Fruit fly (Drosophila melanogaster) whole organism, embryonic: Measurements from ENCODE around the gene Pss.
A peak's percentile ranks its signal among the peaks of the same experiment; 100 is the strongest.

Experiments used
- CG10267 ChIP-seq: fragments of 200-800 bp; sonication (Bioruptor generic); optimal IDR thresholded peaks from 2 replicates; lab custom pipeline; 2018; ENCODE audit warnings: missing biosample characterization, mild to moderate bottlenecking, missing genetic modification characterization, moderate library complexity
- CG10654 ChIP-seq: fragments of 200-800 bp; sonication (Bioruptor generic); optimal IDR thresholded peaks from 2 replicates; lab custom pipeline; 2016; ENCODE audit warnings: missing biosample characterization, missing genetic modification characterization
- CG11696 ChIP-seq: fragments of 200-800 bp; sonication (Bioruptor generic); IDR thresholded peaks from 2 replicates; pipeline ENCODE4 v1.3.6; 2022; ENCODE audit warnings: missing biosample characterization, missing genetic modification characterization
- CG12219 ChIP-seq: fragments of 200-800 bp; sonication (Bioruptor generic); optimal IDR thresholded peaks from 3 replicates; lab custom pipeline; 2018; ENCODE audit warnings: missing biosample characterization, mild to moderate bottlenecking, missing genetic modification characterization
- CG12659 ChIP-seq: fragments of 200-800 bp; sonication (Bioruptor generic); optimal IDR thresholded peaks from 3 replicates; lab custom pipeline; 2017; ENCODE audit warnings: mild to moderate bottlenecking, missing biosample characterization, missing genetic modification reagents, missing genetic modification characterization
- CG13424 ChIP-seq: fragments of 200-800 bp; sonication (Bioruptor generic); optimal IDR thresholded peaks from 2 replicates; lab custom pipeline; 2019; ENCODE audit warnings: missing biosample characterization, mild to moderate bottlenecking, missing genetic modification characterization, moderate library complexity
- CG13624 ChIP-seq: fragments of 200-800 bp; sonication (Bioruptor generic); optimal IDR thresholded peaks from 2 replicates; lab custom pipeline; 2016; ENCODE audit warnings: missing biosample characterization, missing genetic modification characterization
- CG13894 ChIP-seq: fragments of 200-800 bp; sonication (Bioruptor generic); optimal IDR thresholded peaks from 3 replicates; lab custom pipeline; 2018; ENCODE audit warnings: missing biosample characterization, mild to moderate bottlenecking, missing genetic modification characterization, moderate library complexity
- CG14710 ChIP-seq: fragments of 200-800 bp; sonication (Bioruptor generic); optimal IDR thresholded peaks from 3 replicates; lab custom pipeline; 2019; ENCODE audit warnings: missing biosample characterization, mild to moderate bottlenecking, missing genetic modification characterization, moderate library complexity
- CG15601 ChIP-seq: fragments of 200-800 bp; sonication (Bioruptor generic); optimal IDR thresholded peaks from 3 replicates; lab custom pipeline; 2019; ENCODE audit warnings: missing biosample characterization, mild to moderate bottlenecking, missing genetic modification characterization, moderate library complexity
- CG16815 ChIP-seq: fragments of 200-800 bp; sonication (Bioruptor generic); optimal IDR thresholded peaks from 3 replicates; lab custom pipeline; 2017; ENCODE audit warnings: missing biosample characterization, mild to moderate bottlenecking, missing genetic modification characterization
- CG17328 ChIP-seq: fragments of 200-800 bp; sonication (Bioruptor generic); IDR thresholded peaks from 2 replicates; pipeline ENCODE4 v1.3.6; 2022; ENCODE audit warnings: missing biosample characterization, missing genetic modification characterization
- CG17385 ChIP-seq: fragments of 200-800 bp; sonication (Bioruptor generic); optimal IDR thresholded peaks from 3 replicates; lab custom pipeline; 2018; ENCODE audit warnings: missing biosample characterization, mild to moderate bottlenecking, missing genetic modification characterization
- CG17568 ChIP-seq: fragments of 200-800 bp; sonication (Bioruptor generic); optimal IDR thresholded peaks from 2 replicates; lab custom pipeline; 2018; ENCODE audit warnings: missing biosample characterization, mild to moderate bottlenecking, missing genetic modification characterization, moderate library complexity
- CG32532 ChIP-seq: fragments of 200-800 bp; sonication (Bioruptor generic); IDR thresholded peaks from 2 replicates; pipeline ENCODE4 v1.3.6; 2022; ENCODE audit warnings: missing biosample characterization, missing genetic modification characterization
- CG33557 ChIP-seq: fragments of 200-800 bp; sonication (Bioruptor generic); optimal IDR thresholded peaks from 2 replicates; lab custom pipeline; 2019; ENCODE audit warnings: missing biosample characterization, mild to moderate bottlenecking, missing genetic modification characterization, moderate library complexity
- CG6654 ChIP-seq: fragments of 200-800 bp; sonication (Bioruptor generic); optimal IDR thresholded peaks from 2 replicates; lab custom pipeline; 2017; ENCODE audit warnings: missing biosample characterization, mild to moderate bottlenecking, missing genetic modification characterization
- CG7786 ChIP-seq: fragments of 200-800 bp; sonication (Bioruptor generic); optimal IDR thresholded peaks from 2 replicates; lab custom pipeline; 2016; ENCODE audit warnings: missing biosample characterization, missing genetic modification characterization
- CG7928 ChIP-seq: fragments of 200-800 bp; sonication (Bioruptor generic); optimal IDR thresholded peaks from 2 replicates; lab custom pipeline; 2017; ENCODE audit warnings: missing biosample characterization, mild to moderate bottlenecking, missing genetic modification characterization
- CG9215 ChIP-seq: fragments of 200-800 bp; sonication (Bioruptor generic); IDR thresholded peaks from 2 replicates; pipeline ENCODE4 v1.3.6; 2022; ENCODE audit warnings: missing biosample characterization, missing genetic modification characterization
- Dek ChIP-seq: fragments of 200-800 bp; sonication (Bioruptor generic); optimal IDR thresholded peaks from 3 replicates; lab custom pipeline; 2019; ENCODE audit warnings: missing biosample characterization, mild to moderate bottlenecking, missing genetic modification characterization, moderate library complexity
- Ets65A ChIP-seq: fragments of 200-800 bp; sonication (Bioruptor generic); peaks from one replicate; lab custom pipeline; 2016; ENCODE audit warnings: missing biosample characterization, missing genetic modification characterization
- Fer1 ChIP-seq: fragments of 200-800 bp; sonication (Bioruptor generic); optimal IDR thresholded peaks from 2 replicates; lab custom pipeline; 2017; ENCODE audit warnings: missing biosample characterization, mild to moderate bottlenecking, missing genetic modification characterization
- Fer3 ChIP-seq: fragments of 200-800 bp; sonication (Bioruptor generic); optimal IDR thresholded peaks from 2 replicates; lab custom pipeline; 2018; ENCODE audit warnings: missing biosample characterization, mild to moderate bottlenecking, missing genetic modification characterization, moderate library complexity
- HLH54F ChIP-seq: fragments of 200-800 bp; sonication (Bioruptor generic); optimal IDR thresholded peaks from 3 replicates; lab custom pipeline; 2016; ENCODE audit warnings: missing biosample characterization, missing genetic modification characterization
- Max ChIP-seq: fragments of 200-800 bp; sonication (Bioruptor generic); optimal IDR thresholded peaks from 2 replicates; lab custom pipeline; 2016; ENCODE audit warnings: missing biosample characterization, mild to moderate bottlenecking, missing genetic modification characterization
- Meics ChIP-seq: fragments of 200-800 bp; sonication (Bioruptor generic); optimal IDR thresholded peaks from 2 replicates; lab custom pipeline; 2017; ENCODE audit warnings: missing biosample characterization, mild to moderate bottlenecking, missing genetic modification characterization
- Optix ChIP-seq: fragments of 200-800 bp; sonication (Bioruptor generic); IDR thresholded peaks from 3 replicates; pipeline ENCODE4 v1.3.6; 2022; ENCODE audit warnings: missing biosample characterization, missing genetic modification characterization
- Rfx ChIP-seq: fragments of 200-800 bp; sonication (Bioruptor generic); IDR thresholded peaks from 2 replicates; pipeline ENCODE4 v1.3.6; 2022; ENCODE audit warnings: missing biosample characterization, missing genetic modification characterization
- Rx ChIP-seq: fragments of 200-800 bp; sonication (Bioruptor generic); IDR thresholded peaks from 2 replicates; pipeline ENCODE4 v1.3.6; 2022; ENCODE audit warnings: missing biosample characterization, missing genetic modification characterization
- Six4 ChIP-seq: fragments of 200-800 bp; sonication (Bioruptor generic); optimal IDR thresholded peaks from 2 replicates; lab custom pipeline; 2016; ENCODE audit warnings: missing biosample characterization, missing genetic modification characterization
- Vsx1 ChIP-seq: fragments of 200-800 bp; sonication (Bioruptor generic); optimal IDR thresholded peaks from 2 replicates; lab custom pipeline; 2017; ENCODE audit warnings: missing biosample characterization, mild to moderate bottlenecking, missing genetic modification characterization, missing genetic modification reagents
- Xrp1 ChIP-seq: fragments of 200-800 bp; sonication (Bioruptor generic); IDR thresholded peaks from 2 replicates; pipeline ENCODE4 v1.3.6; 2022; ENCODE audit warnings: missing biosample characterization, missing genetic modification characterization
- amos ChIP-seq: fragments of 200-800 bp; sonication (Bioruptor generic); IDR thresholded peaks from 2 replicates; pipeline ENCODE4 v1.3.6; 2022; ENCODE audit warnings: missing biosample characterization, missing genetic modification characterization; ENCODE audit not compliant: partially characterized antibody
- bbx ChIP-seq: fragments of 200-800 bp; sonication (Bioruptor generic); IDR thresholded peaks from 2 replicates; pipeline ENCODE4 v1.3.6; 2022; ENCODE audit warnings: missing biosample characterization, missing genetic modification characterization; ENCODE audit not compliant: partially characterized antibody
- chif ChIP-seq, 2 experiments: fragments of 200-800 bp; sonication (Bioruptor generic); optimal IDR thresholded peaks; 3 replicates each; lab custom pipeline; 2016; ENCODE audit warnings: missing biosample characterization in 2 of 2, missing genetic modification characterization in 2 of 2
- hkb ChIP-seq, 2 experiments: fragments of 200-800 bp in 1 of 2; fragments of >200 bp in 1 of 2; sonication (Bioruptor generic) in 1 of 2; IDR thresholded peaks in 1 of 2; optimal IDR thresholded peaks in 1 of 2; 2 replicates each; pipeline versions ENCODE4 v1.3.6 to Lab custom; 2017 to 2022; ENCODE audit warnings: missing biosample characterization in 1 of 2, missing genetic modification characterization in 1 of 2
- ken ChIP-seq: fragments of 200-800 bp; sonication (Bioruptor generic); IDR thresholded peaks from 3 replicates; pipeline ENCODE4 v1.3.6; 2022; ENCODE audit warnings: missing biosample characterization, missing genetic modification characterization
- p53 ChIP-seq: fragments of 200-800 bp; sonication (Bioruptor generic); optimal IDR thresholded peaks from 2 replicates; lab custom pipeline; 2016; ENCODE audit warnings: missing biosample characterization, missing genetic modification characterization
- peb ChIP-seq: fragments of 200-800 bp; sonication (Bioruptor generic); IDR thresholded peaks from 2 replicates; pipeline ENCODE4 v1.3.6; 2022; ENCODE audit warnings: missing biosample characterization, missing genetic modification characterization
- pfk ChIP-seq: fragments of 200-800 bp; sonication (Bioruptor generic); optimal IDR thresholded peaks from 2 replicates; lab custom pipeline; 2018; ENCODE audit warnings: missing biosample characterization, mild to moderate bottlenecking, missing genetic modification characterization, moderate library complexity
- pum ChIP-seq: fragments of 200-800 bp; sonication (Bioruptor generic); optimal IDR thresholded peaks from 2 replicates; lab custom pipeline; 2016; ENCODE audit warnings: missing biosample characterization, missing genetic modification characterization
- seq ChIP-seq: fragments of 200-800 bp; sonication (Bioruptor generic); IDR thresholded peaks from 2 replicates; pipeline ENCODE4 v1.3.6; 2022; ENCODE audit warnings: missing biosample characterization, missing genetic modification characterization
- sug ChIP-seq: fragments of 200-800 bp; optimal IDR thresholded peaks from 2 replicates; lab custom pipeline; 2019; ENCODE audit warnings: missing biosample characterization, mild to moderate bottlenecking, missing genetic modification characterization, moderate library complexity
- tap ChIP-seq: fragments of 200-800 bp; optimal IDR thresholded peaks from 3 replicates; lab custom pipeline; 2019; ENCODE audit warnings: missing biosample characterization, mild to moderate bottlenecking, missing genetic modification characterization, moderate library complexity
- zfh1 ChIP-seq: fragments of 200-800 bp; sonication (Bioruptor generic); IDR thresholded peaks from 3 replicates; pipeline ENCODE4 v1.3.6; 2022; ENCODE audit warnings: missing biosample characterization, missing genetic modification characterization
- zfh2 ChIP-seq: fragments of 200-800 bp; sonication (Bioruptor generic); optimal IDR thresholded peaks from 2 replicates; lab custom pipeline; 2016; ENCODE audit warnings: missing biosample characterization, missing genetic modification characterization

Gene Pss

DNA sequence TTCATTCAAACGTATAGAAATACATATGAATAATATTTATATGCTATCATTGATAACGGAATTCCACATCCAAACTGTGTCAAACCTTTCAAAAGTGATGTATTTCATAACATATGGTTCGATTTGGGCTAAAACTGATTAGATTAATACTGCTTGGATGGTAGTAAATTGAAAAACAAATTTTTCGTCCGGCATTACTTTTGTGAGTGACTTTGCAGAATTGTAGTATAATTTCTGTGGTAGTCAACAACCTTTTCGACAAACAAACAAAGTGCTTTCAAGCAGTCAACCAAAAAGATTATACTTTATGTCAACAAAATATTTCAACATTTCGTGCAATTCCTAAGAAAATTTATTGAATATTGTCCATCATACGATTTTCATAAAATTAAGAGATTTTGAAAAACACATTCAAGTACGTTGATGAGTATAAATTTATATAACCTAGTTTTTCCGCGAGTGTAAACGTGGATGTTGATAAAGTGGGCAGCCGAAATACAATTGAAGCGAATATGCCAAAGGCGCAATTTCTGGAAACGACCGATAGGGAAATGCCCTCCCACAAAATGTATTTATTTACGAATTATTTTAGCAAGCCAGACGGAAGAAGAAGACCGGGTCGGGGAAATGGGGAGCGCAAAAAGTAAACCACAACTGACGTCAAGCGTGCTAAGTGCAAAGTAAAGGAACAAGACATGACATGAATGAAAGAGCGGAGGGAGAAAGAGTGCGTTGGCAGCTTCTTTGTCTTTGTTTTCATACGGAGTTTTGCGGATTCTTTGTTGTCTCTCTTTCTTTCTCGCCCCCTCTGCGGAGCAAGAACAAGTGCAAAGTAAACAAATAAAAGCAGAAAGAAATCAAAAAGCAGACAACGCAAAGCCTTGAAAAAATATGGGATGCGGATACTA, 7.8 kb downstream of the Pss start (continued):
- TF ChIP-seq Fer3 (tag; lab: Kevin White, UChicago) (peak; percentile 34), Six4 (GFP tag; lab: Kevin White, UChicago) (peak; percentile 25), CG13424 (tag; lab: Kevin White, UChicago) (peak; percentile 8), pum (GFP tag; lab: Kevin White, UChicago) (no peak), CG13894 (tag; lab: Kevin White, UChicago) (no peak), Dek (tag; lab: Kevin White, UChicago) (peak; percentile 42), ken (GFP tag; lab: Robert Waterston, UW) (no peak), tap (tag; lab: Kevin White, UChicago) (no peak), seq (GFP tag; lab: Robert Waterston, UW) (peak; percentile 19; the same call in 1 of the 2 replicates), CG11696 (GFP tag; lab: Robert Waterston, UW) (peak; percentile 51; the same call in 1 of the 2 replicates), amos (GFP tag; lab: Robert Waterston, UW) (no peak), CG16815 (no peak), pfk (GFP tag; lab: Kevin White, UChicago) (no peak), CG17385 (GFP tag; lab: Kevin White, UChicago) (peak; percentile 61), sug (tag; lab: Kevin White, UChicago) (peak; percentile 8), CG12659 (GFP tag; lab: Kevin White, UChicago) (peak; percentile 13), CG17568 (GFP tag; lab: Kevin White, UChicago) (peak; percentile 4), CG15601 (tag; lab: Kevin White, UChicago) (no peak), HLH54F (GFP tag; lab: Kevin White, UChicago) (no peak), hkb (optimal IDR thresholded peaks at IDR 0.05; lab: Kevin White, UChicago) (no peak), hkb (GFP tag; IDR thresholded peaks at IDR 0.05; lab: Robert Waterston, UW) (peak; percentile 67; the same call in 1 of the 2 replicates), bbx (0 out of 2 replicates have a peak, but pooled peaks have one; percentile 31), CG9215 (0 out of 2 replicates have a peak, but pooled peaks have one; percentile 9), Vsx1 (GFP tag; lab: Kevin White, UChicago) (peak; percentile 14), Rfx (GFP tag; lab: Robert Waterston, UW) (peak; percentile 54), CG32532 (GFP tag; lab: Robert Waterston, UW) (peak; percentile 6; the same call in 1 of the 2 replicates), CG10654 (peak; percentile 7), zfh2 (GFP tag; lab: Kevin White, UChicago) (peak; percentile 5), chif (GFP tag; optimal IDR thresholded peaks at IDR 0.05; lab: Kevin White, UChicago) (peak in 1 of 2 experiments; percentile 7), Meics (GFP tag; lab: Kevin White, UChicago) (peak; percentile 45), zfh1 (GFP tag; lab: Robert Waterston, UW) (peak; percentile 31; the same call in 1 of the 3 replicates), CG10267 (tag; lab: Kevin White, UChicago) (peak; percentile 12), Rx (GFP tag; lab: Robert Waterston, UW) (no peak; the same call in 1 of the 2 replicates), CG33557 (no peak), Max (GFP tag; lab: Kevin White, UChicago) (no peak), CG17328 (0 out of 2 replicates have a peak, but pooled peaks have one; percentile 29), peb (no peak), Ets65A (peak; percentile 74), Fer1 (GFP tag; lab: Kevin White, UChicago) (no peak), CG12219 (peak; percentile 17), CG7928 (GFP tag; lab: Kevin White, UChicago) (peak; percentile 14), CG6654 (GFP tag; lab: Kevin White, UChicago) (no peak), Xrp1 (GFP tag; lab: Robert Waterston, UW) (peak; percentile 38; the same call in 1 of the 2 replicates), CG14710 (tag; lab: Kevin White, UChicago) (no peak), Optix (GFP tag; lab: Robert Waterston, UW) (no peak), CG13624 (GFP tag; lab: Kevin White, UChicago) (peak; percentile 66), p53 (GFP tag; lab: Kevin White, UChicago) (peak; percentile 69), CG7786 (GFP tag; lab: Kevin White, UChicago) (peak; percentile 51)
